Fruit fly (Drosophila melanogaster) whole organism, embryonic: ENCODE measurements around the gene CG44271.
A peak's percentile ranks its signal among the peaks of the same experiment; 100 is the strongest.

ENCODE experiments used
- Aef1 ChIP-seq: fragments of 200-800 bp; sonication (Bioruptor generic); IDR thresholded peaks from 3 replicates; pipeline ENCODE4 v1.3.6; 2022; ENCODE audit warnings: missing biosample characterization, missing genetic modification characterization
- CG10274 ChIP-seq: fragments of 200-800 bp; sonication (Bioruptor generic); optimal IDR thresholded peaks from 3 replicates; lab custom pipeline; 2017; ENCODE audit warnings: missing biosample characterization, mild to moderate bottlenecking, missing genetic modification characterization
- CG11504 ChIP-seq: fragments of 200-800 bp; sonication (Bioruptor generic); optimal IDR thresholded peaks from 3 replicates; lab custom pipeline; 2019; ENCODE audit warnings: missing biosample characterization, mild to moderate bottlenecking, missing genetic modification characterization, moderate library complexity
- CG14965 ChIP-seq: fragments of 200-800 bp; sonication (Bioruptor generic); optimal IDR thresholded peaks from 2 replicates; lab custom pipeline; 2016; ENCODE audit warnings: missing biosample characterization, missing genetic modification characterization, borderline replicate concordance
- CG15514 ChIP-seq: fragments of 200-800 bp; sonication (Bioruptor generic); optimal IDR thresholded peaks from 3 replicates; lab custom pipeline; 2017; ENCODE audit warnings: missing biosample characterization, missing genetic modification characterization, mild to moderate bottlenecking, moderate library complexity, missing genetic modification reagents
- CG16779 ChIP-seq: fragments of 200-800 bp; sonication (Bioruptor generic); IDR thresholded peaks from 2 replicates; pipeline ENCODE4 v1.3.6; 2022; ENCODE audit warnings: missing biosample characterization, missing genetic modification characterization
- CG16813 ChIP-seq: fragments of 200-800 bp; sonication (Bioruptor generic); IDR thresholded peaks from 3 replicates; pipeline ENCODE4 v1.3.6; 2022; ENCODE audit warnings: missing biosample characterization, missing genetic modification characterization; ENCODE audit not compliant: partially characterized antibody
- CG16863 ChIP-seq: fragments of 200-800 bp; sonication (Bioruptor generic); optimal IDR thresholded peaks from 3 replicates; lab custom pipeline; 2016; ENCODE audit warnings: missing biosample characterization, missing genetic modification characterization
- CG2120 ChIP-seq: fragments of 200-800 bp; sonication (Bioruptor generic); optimal IDR thresholded peaks from 3 replicates; lab custom pipeline; 2016; ENCODE audit warnings: missing biosample characterization, missing genetic modification characterization
- CG2712 ChIP-seq: fragments of 200-800 bp; optimal IDR thresholded peaks from 3 replicates; lab custom pipeline; 2019; ENCODE audit warnings: missing biosample characterization, mild to moderate bottlenecking, missing genetic modification characterization, moderate library complexity
- CG2889 ChIP-seq: fragments of 200-800 bp; sonication (Bioruptor generic); IDR thresholded peaks from 3 replicates; pipeline ENCODE4 v1.3.6; 2022; ENCODE audit warnings: missing biosample characterization, missing genetic modification characterization
- CG30431 ChIP-seq: fragments of 200-800 bp; sonication (Bioruptor generic); optimal IDR thresholded peaks from 2 replicates; lab custom pipeline; 2017; ENCODE audit warnings: missing biosample characterization, missing genetic modification characterization
- CG31224 ChIP-seq: fragments of 200-800 bp; sonication (Bioruptor generic); IDR thresholded peaks from 2 replicates; pipeline ENCODE4 v1.3.6; 2022; ENCODE audit warnings: missing biosample characterization, missing genetic modification characterization
- CG4282 ChIP-seq: fragments of 200-800 bp; sonication (Bioruptor generic); optimal IDR thresholded peaks from 2 replicates; lab custom pipeline; 2016; ENCODE audit warnings: missing biosample characterization, missing genetic modification characterization
- CG4707 ChIP-seq: fragments of 200-800 bp; sonication (Bioruptor generic); optimal IDR thresholded peaks from 2 replicates; lab custom pipeline; 2018; ENCODE audit warnings: missing biosample characterization, mild to moderate bottlenecking, missing genetic modification characterization, moderate library complexity
- CG6272 ChIP-seq: fragments of 200-800 bp; sonication (Bioruptor generic); IDR thresholded peaks from 2 replicates; pipeline ENCODE4 v1.3.6; 2022; ENCODE audit warnings: missing biosample characterization, missing genetic modification characterization
- CG7928 ChIP-seq: fragments of 200-800 bp; sonication (Bioruptor generic); optimal IDR thresholded peaks from 2 replicates; lab custom pipeline; 2017; ENCODE audit warnings: missing biosample characterization, mild to moderate bottlenecking, missing genetic modification characterization
- CG7963 ChIP-seq: fragments of 200-800 bp; sonication (Bioruptor generic); IDR thresholded peaks from 3 replicates; pipeline ENCODE4 v1.3.6; 2022; ENCODE audit warnings: missing biosample characterization, missing genetic modification characterization; ENCODE audit not compliant: partially characterized antibody
- CG8359 ChIP-seq: fragments of 200-800 bp; sonication (Bioruptor generic); optimal IDR thresholded peaks from 2 replicates; lab custom pipeline; 2017; ENCODE audit warnings: missing biosample characterization, mild to moderate bottlenecking, missing genetic modification characterization, borderline replicate concordance
- CG9609 ChIP-seq: fragments of 200-800 bp; sonication (Bioruptor generic); optimal IDR thresholded peaks from 3 replicates; lab custom pipeline; 2016; ENCODE audit warnings: missing biosample characterization, missing genetic modification characterization
- CG9797 ChIP-seq: fragments of 200-800 bp; sonication (Bioruptor generic); optimal IDR thresholded peaks from 3 replicates; lab custom pipeline; 2018; ENCODE audit warnings: missing biosample characterization, mild to moderate bottlenecking, missing genetic modification characterization
- CG9876 ChIP-seq: fragments of 200-800 bp; sonication (Bioruptor generic); optimal IDR thresholded peaks from 2 replicates; lab custom pipeline; 2016; ENCODE audit warnings: missing biosample characterization, missing genetic modification characterization
- D19B ChIP-seq: fragments of 200-800 bp; sonication (Bioruptor generic); optimal IDR thresholded peaks from 2 replicates; lab custom pipeline; 2017; ENCODE audit warnings: missing biosample characterization, mild to moderate bottlenecking, missing genetic modification characterization
- Doc2 ChIP-seq: fragments of 200-800 bp; sonication (Bioruptor generic); IDR thresholded peaks from 2 replicates; pipeline ENCODE4 v1.3.6; 2022; ENCODE audit warnings: missing biosample characterization, missing genetic modification characterization
- Dp ChIP-seq: fragments of 200-800 bp; sonication (Bioruptor generic); optimal IDR thresholded peaks from 2 replicates; lab custom pipeline; 2018; ENCODE audit warnings: missing biosample characterization, mild to moderate bottlenecking, missing genetic modification characterization, moderate library complexity
- Dref ChIP-seq: fragments of 200-800 bp; sonication (Bioruptor generic); IDR thresholded peaks from 2 replicates; pipeline ENCODE4 v1.3.6; 2022; ENCODE audit warnings: missing biosample characterization, missing genetic modification characterization
- Hmx ChIP-seq: fragments of 200-800 bp; sonication (Bioruptor generic); optimal IDR thresholded peaks from 2 replicates; lab custom pipeline; 2016; ENCODE audit warnings: missing biosample characterization, missing genetic modification characterization
- Hr78 ChIP-seq, 2 experiments: fragments of 200-800 bp in 1 of 2; fragments of >200 bp in 1 of 2; sonication (Bioruptor generic) in 1 of 2; optimal IDR thresholded peaks; 2 replicates each; lab custom pipeline; 2017 to 2019; ENCODE audit warnings: missing biosample characterization in 2 of 2, missing genetic modification characterization in 2 of 2, mild to moderate bottlenecking in 1 of 2, moderate library complexity in 1 of 2
- MESR4 ChIP-seq: fragments of 200-800 bp; sonication (Bioruptor generic); optimal IDR thresholded peaks from 2 replicates; lab custom pipeline; 2018; ENCODE audit warnings: missing biosample characterization, mild to moderate bottlenecking, missing genetic modification characterization, moderate library complexity
- Meics ChIP-seq: fragments of 200-800 bp; sonication (Bioruptor generic); optimal IDR thresholded peaks from 2 replicates; lab custom pipeline; 2017; ENCODE audit warnings: missing biosample characterization, mild to moderate bottlenecking, missing genetic modification characterization
- Mrtf ChIP-seq: fragments of 200-800 bp; sonication (Bioruptor generic); IDR thresholded peaks from 3 replicates; pipeline ENCODE4 v1.3.6; 2022; ENCODE audit warnings: missing biosample characterization, missing genetic modification characterization
- Oli ChIP-seq: fragments of 200-800 bp; sonication (Bioruptor generic); optimal IDR thresholded peaks from 2 replicates; lab custom pipeline; 2018; ENCODE audit warnings: missing biosample characterization, mild to moderate bottlenecking, missing genetic modification characterization, moderate library complexity
- Sox100B ChIP-seq: fragments of 200-800 bp; sonication (Bioruptor generic); optimal IDR thresholded peaks from 3 replicates; lab custom pipeline; 2018; ENCODE audit warnings: missing biosample characterization, mild to moderate bottlenecking, missing genetic modification characterization
- ac ChIP-seq: fragments of 200-800 bp; sonication (Bioruptor generic); optimal IDR thresholded peaks from 3 replicates; lab custom pipeline; 2017; ENCODE audit warnings: missing biosample characterization, mild to moderate bottlenecking, missing genetic modification characterization
- bcd ChIP-seq: fragments of 200-800 bp; sonication (Bioruptor generic); optimal IDR thresholded peaks from 2 replicates; lab custom pipeline; 2017; ENCODE audit warnings: missing biosample characterization, mild to moderate bottlenecking, missing genetic modification characterization
- bsh ChIP-seq, 2 experiments: fragments of 200-800 bp; sonication (Bioruptor generic); optimal IDR thresholded peaks; 2 replicates each; lab custom pipeline; 2017 to 2018; ENCODE audit warnings: mild to moderate bottlenecking in 2 of 2, missing biosample characterization in 2 of 2, missing genetic modification characterization in 2 of 2, moderate library complexity in 1 of 2
- caup ChIP-seq: fragments of 200-800 bp; sonication (Bioruptor generic); optimal IDR thresholded peaks from 3 replicates; lab custom pipeline; 2017; ENCODE audit warnings: missing biosample characterization, mild to moderate bottlenecking, missing genetic modification characterization, moderate library complexity; ENCODE audit not compliant: severe bottlenecking
- ci ChIP-seq: fragments of 200-800 bp; sonication (Bioruptor generic); IDR thresholded peaks from 3 replicates; pipeline ENCODE4 v1.3.6; 2022; ENCODE audit warnings: missing biosample characterization, missing genetic modification characterization
- crol ChIP-seq: fragments of 200-800 bp; sonication (Bioruptor generic); IDR thresholded peaks from 2 replicates; pipeline ENCODE4 v1.3.6; 2022; ENCODE audit warnings: missing biosample characterization, missing genetic modification characterization
- dmrt99B ChIP-seq: fragments of 200-800 bp; sonication (Bioruptor generic); optimal IDR thresholded peaks from 2 replicates; lab custom pipeline; 2018; ENCODE audit warnings: missing biosample characterization, mild to moderate bottlenecking, missing genetic modification characterization, moderate library complexity
- dysf ChIP-seq: fragments of 200-800 bp; sonication (Bioruptor generic); IDR thresholded peaks from 3 replicates; pipeline ENCODE4 v1.3.6; 2022; ENCODE audit warnings: missing biosample characterization, missing genetic modification characterization
- jing ChIP-seq: fragments of 200-800 bp; sonication (Bioruptor generic); optimal IDR thresholded peaks from 2 replicates; lab custom pipeline; 2018; ENCODE audit warnings: missing biosample characterization, mild to moderate bottlenecking, missing genetic modification characterization
- kah ChIP-seq: fragments of 200-800 bp; sonication (Bioruptor generic); optimal IDR thresholded peaks from 2 replicates; lab custom pipeline; 2018; ENCODE audit warnings: missing biosample characterization, mild to moderate bottlenecking, missing genetic modification characterization
- nerfin-1 ChIP-seq: fragments of 200-800 bp; sonication (Bioruptor generic); optimal IDR thresholded peaks from 3 replicates; lab custom pipeline; 2019; ENCODE audit warnings: missing biosample characterization, mild to moderate bottlenecking, missing genetic modification characterization, moderate library complexity
- pb ChIP-seq: fragments of 200-800 bp; sonication (Bioruptor generic); optimal IDR thresholded peaks from 3 replicates; lab custom pipeline; 2016; ENCODE audit warnings: missing biosample characterization, missing genetic modification characterization
- repo ChIP-seq: fragments of 200-800 bp; sonication (Bioruptor generic); optimal IDR thresholded peaks from 2 replicates; lab custom pipeline; 2016; ENCODE audit warnings: missing biosample characterization, missing genetic modification characterization
- salm ChIP-seq: fragments of 200-800 bp; sonication (Bioruptor generic); optimal IDR thresholded peaks from 2 replicates; lab custom pipeline; 2018; ENCODE audit warnings: missing biosample characterization, mild to moderate bottlenecking, missing genetic modification characterization
- stwl ChIP-seq: fragments of 200-800 bp; sonication (Bioruptor generic); optimal IDR thresholded peaks from 3 replicates; lab custom pipeline; 2018; ENCODE audit warnings: missing biosample characterization, mild to moderate bottlenecking, missing genetic modification characterization, moderate library complexity
- trem ChIP-seq: fragments of 200-800 bp; optimal IDR thresholded peaks from 3 replicates; lab custom pipeline; 2019; ENCODE audit warnings: missing biosample characterization, mild to moderate bottlenecking, missing genetic modification characterization, moderate library complexity
- z ChIP-seq: fragments of 200-800 bp; sonication (Bioruptor generic); IDR thresholded peaks from 3 replicates; pipeline ENCODE4 v1.3.6; 2022; ENCODE audit warnings: missing biosample characterization, missing genetic modification characterization

Gene CG44271

dm6 chr2L:6698387-6698786 is 49.3 kb downstream of the CG44271 start (continued):
- TF ChIP-seq crol (GFP tag; lab: Robert Waterston, UW) (no peak), CG14965 (no peak), pb (no peak), bcd (GFP tag; lab: Kevin White, UChicago) (peak; percentile 18), jing (GFP tag; lab: Kevin White, UChicago) (peak; percentile 3), Dp (GFP tag; lab: Kevin White, UChicago) (no peak), CG2889 (GFP tag; lab: Robert Waterston, UW) (peak; percentile 51; the same call in 1 of the 3 replicates), CG16863 (peak; percentile 8), caup (GFP tag; lab: Kevin White, UChicago) (peak; percentile 1), CG16779 (no peak), CG4282 (no peak), CG10274 (GFP tag; lab: Kevin White, UChicago) (no peak), trem (peak; percentile 4), CG31224 (GFP tag; lab: Robert Waterston, UW) (no peak), salm (tag; lab: Kevin White, UChicago) (no peak), CG9609 (GFP tag; lab: Kevin White, UChicago) (no peak), kah (GFP tag; lab: Kevin White, UChicago) (no peak), CG2120 (GFP tag; lab: Kevin White, UChicago) (peak; percentile 47), CG15514 (GFP tag; lab: Kevin White, UChicago) (no peak), Dref (no peak), stwl (tag; lab: Kevin White, UChicago) (no peak), Hr78 (GFP tag; optimal IDR thresholded peaks at IDR 0.05; lab: Kevin White, UChicago) (no peak), CG9876 (GFP tag; lab: Kevin White, UChicago) (no peak), CG2712 (peak; percentile 61), CG16813 (GFP tag; lab: Robert Waterston, UW) (no peak), Hmx (GFP tag; lab: Kevin White, UChicago) (no peak), ci (GFP tag; lab: Robert Waterston, UW) (peak; percentile 67), CG30431 (no peak), Doc2 (GFP tag; lab: Robert Waterston, UW) (no peak), CG11504 (tag; lab: Kevin White, UChicago) (peak; percentile 65), D19B (GFP tag; lab: Kevin White, UChicago) (no peak), CG9797 (GFP tag; lab: Kevin White, UChicago) (no peak), ac (no peak), nerfin-1 (tag; lab: Kevin White, UChicago) (no peak), Oli (tag; lab: Kevin White, UChicago) (peak; percentile 53), CG6272 (GFP tag; lab: Robert Waterston, UW) (no peak), repo (GFP tag; lab: Kevin White, UChicago) (no peak), CG8359 (GFP tag; lab: Kevin White, UChicago) (no peak), Aef1 (GFP tag; lab: Robert Waterston, UW) (peak; percentile 54; the same call in 2 of the 3 replicates), z (GFP tag; lab: Robert Waterston, UW) (no peak), Meics (GFP tag; lab: Kevin White, UChicago) (peak; percentile 27), CG7963 (no peak), CG4707 (GFP tag; lab: Kevin White, UChicago) (no peak), dysf (GFP tag; lab: Robert Waterston, UW) (peak; percentile 67), Mrtf (GFP tag; lab: Robert Waterston, UW) (peak; percentile 62; the same call in 1 of the 3 replicates), bsh (GFP tag; optimal IDR thresholded peaks at IDR 0.05; lab: Kevin White, UChicago) (peak in 1 of 2 experiments; percentile 52), CG7928 (GFP tag; lab: Kevin White, UChicago) (no peak), Sox100B (GFP tag; lab: Kevin White, UChicago) (peak; percentile 23), dmrt99B (peak; percentile 48), MESR4 (GFP tag; lab: Kevin White, UChicago) (no peak)
